Fruit fly (Drosophila melanogaster): ENCODE data around the gene CG7304.

- TF ChIP-seq Mnt (GFP tag; optimal IDR thresholded peaks at IDR 0.05): no peak
- no peak for TF ChIP-seq toe (GFP tag; optimal IDR thresholded peaks at IDR 0.05)
- no peak for TF ChIP-seq kay (GFP tag; ENCODE audit: borderline replicate concordance)
- TF ChIP-seq CG7045 (GFP tag; optimal IDR thresholded peaks at IDR 0.05): no peak
- TF ChIP-seq bab1 (GFP tag; optimal IDR thresholded peaks at IDR 0.05): no peak
- TF ChIP-seq CG1620 (GFP tag; optimal IDR thresholded peaks at IDR 0.05): no peak
- no peak for TF ChIP-seq CG12768 (GFP tag; optimal IDR thresholded peaks at IDR 0.05)
- TF ChIP-seq Crg-1 (GFP tag; optimal IDR thresholded peaks at IDR 0.05): no peak
- no peak for TF ChIP-seq CG7101 (tag; optimal IDR thresholded peaks at IDR 0.05)
- no peak for TF ChIP-seq CG5204 (GFP tag; optimal IDR thresholded peaks at IDR 0.05)
- no peak for TF ChIP-seq cnc (optimal IDR thresholded peaks at IDR 0.05)
- TF ChIP-seq CG33017 (tag; optimal IDR thresholded peaks at IDR 0.05): no peak
- TF ChIP-seq Clk (GFP tag; optimal IDR thresholded peaks at IDR 0.05): no peak
Measured at dm6 chr3L:15717519-15717918, 38.0 kb downstream of the CG7304 start, which contains the start of gene CG42570.

All from whole organism, adult.